Worm (Caenorhabditis elegans) whole organism, late embryonic: ENCODE data around the gene oig-4.

Source experiments
- K09A11.1 ChIP-seq: sonication (generic microtip); optimal IDR thresholded peaks from 2 replicates; lab custom pipeline; 2017; ENCODE audit warnings: antibody characterized with exemption, mild to moderate bottlenecking, missing genetic modification characterization, missing compliant biosample characterization; ENCODE audit not compliant: insufficient read depth
- Y22D7AL.16 ChIP-seq: sonication (generic microtip); optimal IDR thresholded peaks from 2 replicates; lab custom pipeline; 2016; ENCODE audit warnings: missing genetic modification characterization, missing compliant biosample characterization
- ama-1 ChIP-seq: fragments of 150-350 bp; optimal IDR thresholded peaks from 2 replicates; lab custom pipeline; 2014
- ceh-18 ChIP-seq: sonication (generic microtip); optimal IDR thresholded peaks from 2 replicates; lab custom pipeline; 2016; ENCODE audit warnings: missing genetic modification characterization, missing compliant biosample characterization
- ceh-22 ChIP-seq: sonication (generic microtip); optimal IDR thresholded peaks from 2 replicates; lab custom pipeline; 2017; ENCODE audit warnings: missing biosample characterization, missing genetic modification characterization
- ceh-9 ChIP-seq: sonication (generic microtip); optimal IDR thresholded peaks from 2 replicates; lab custom pipeline; 2016; ENCODE audit warnings: mild to moderate bottlenecking, missing genetic modification characterization, inconsistent platforms, missing compliant biosample characterization
- fkh-6 ChIP-seq: sonication (generic microtip); optimal IDR thresholded peaks from 2 replicates; lab custom pipeline; 2016; ENCODE audit warnings: missing genetic modification characterization, missing compliant biosample characterization
- gmeb-2 ChIP-seq: sonication (generic microtip); optimal IDR thresholded peaks from 2 replicates; lab custom pipeline; 2016; ENCODE audit warnings: missing genetic modification characterization, inconsistent platforms, missing compliant biosample characterization
- lin-11 ChIP-seq: fragments of 200-800 bp; sonication (Bioruptor generic); optimal IDR thresholded peaks from 2 replicates; lab custom pipeline; 2018; ENCODE audit warnings: mild to moderate bottlenecking, missing genetic modification characterization, missing compliant biosample characterization
- nhr-232 ChIP-seq: sonication (generic microtip); optimal IDR thresholded peaks from 2 replicates; lab custom pipeline; 2016; ENCODE audit warnings: missing genetic modification characterization, missing compliant biosample characterization
- pax-1 ChIP-seq: fragments of 150-350 bp; optimal IDR thresholded peaks from 2 replicates; lab custom pipeline; 2014; ENCODE audit warnings: missing biosample characterization, missing genetic modification characterization
- pha-4 ChIP-seq: fragments of 150-350 bp; optimal IDR thresholded peaks from 2 replicates; lab custom pipeline; 2018; ENCODE audit warnings: missing biosample characterization, missing genetic modification reagents, missing genetic modification characterization
- rnt-1 ChIP-seq: sonication (generic microtip); optimal IDR thresholded peaks from 2 replicates; lab custom pipeline; 2016; ENCODE audit warnings: missing genetic modification characterization, missing compliant biosample characterization
- unc-42 ChIP-seq: sonication (generic microtip); optimal IDR thresholded peaks from 2 replicates; lab custom pipeline; 2016; ENCODE audit warnings: missing genotype, missing genetic modification characterization, missing compliant biosample characterization

- TF ChIP-seq unc-42 (tag; lab: Kevin White, UChicago) (no peak), rnt-1 (no peak), nhr-232 (tag; lab: Kevin White, UChicago) (no peak), lin-11 (no peak), fkh-6 (tag; lab: Kevin White, UChicago) (no peak), gmeb-2 (tag; lab: Kevin White, UChicago) (no peak), ceh-18 (tag; lab: Kevin White, UChicago) (no peak), Y22D7AL.16 (no peak), ceh-9 (tag; lab: Kevin White, UChicago) (no peak), ceh-22 (tag; lab: Kevin White, UChicago) (no peak), K09A11.1 (tag; lab: Kevin White, UChicago) (no peak), pax-1 (no peak), ama-1 (lab: Kevin White, UChicago) (no peak), pha-4 (tag; lab: Kevin White, UChicago) (no peak)
Measured at ce11 chrII:7570820-7571219, 42.5 kb upstream of the oig-4 start.
